Worm (Caenorhabditis elegans) whole organism, young adult: Measurements from ENCODE around the gene abce-1.
A peak's percentile ranks its signal among the peaks of the same experiment; 100 is the strongest.

ENCODE experiments used
- B0035.1 ChIP-seq: sonication (generic microtip); optimal IDR thresholded peaks from 2 replicates; lab custom pipeline; 2016; ENCODE audit warnings: missing genetic modification characterization, mild to moderate bottlenecking, missing compliant biosample characterization, missing genotype, missing genetic modification reagents
- B0336.3 ChIP-seq: fragments of 200-800 bp; sonication (Bioruptor generic); IDR thresholded peaks from 2 replicates; pipeline ENCODE4 v1.3.6; 2022; ENCODE audit warnings: missing genetic modification characterization, missing compliant biosample characterization
- C06A6.2 ChIP-seq: fragments of 200-800 bp; sonication (Bioruptor generic); conservative IDR thresholded peaks from 2 replicates; pipeline ENCODE4 v1.3.6; 2022; ENCODE audit warnings: missing genetic modification characterization, missing compliant biosample characterization
- D2030.7 ChIP-seq: fragments of 200-800 bp; sonication (Bioruptor generic); IDR thresholded peaks from 2 replicates; pipeline ENCODE4 v1.3.6; 2022; ENCODE audit warnings: missing genetic modification reagents, missing genetic modification characterization, missing compliant biosample characterization
- F33H1.4 ChIP-seq: fragments of 200-800 bp; sonication (Bioruptor generic); IDR thresholded peaks from 2 replicates; pipeline ENCODE4 v1.3.6; 2022; ENCODE audit warnings: missing genetic modification reagents, missing genetic modification characterization, missing compliant biosample characterization
- F57C9.4 ChIP-seq: sonication (generic microtip); optimal IDR thresholded peaks from 2 replicates; lab custom pipeline; 2017; ENCODE audit warnings: mild to moderate bottlenecking, missing genetic modification characterization, missing compliant biosample characterization
- ama-1 ChIP-seq, 3 experiments: fragments of 150-350 bp in 1 of 3; sonication (generic microtip) in 2 of 3; optimal IDR thresholded peaks; 2 replicates each; lab custom pipeline; 2014 to 2018; ENCODE audit warnings: missing biosample characterization in 2 of 3, missing genetic modification characterization in 2 of 3, missing genetic modification reagents in 2 of 3
- attf-5 ChIP-seq: fragments of 200-800 bp; sonication (Bioruptor generic); optimal IDR thresholded peaks from 2 replicates; lab custom pipeline; 2018; ENCODE audit warnings: mild to moderate bottlenecking, missing genetic modification characterization, missing compliant biosample characterization
- bed-1 ChIP-seq: fragments of 200-800 bp; sonication (Bioruptor generic); IDR thresholded peaks from 2 replicates; pipeline ENCODE4 v1.3.6; 2022; ENCODE audit warnings: missing genetic modification reagents, missing genetic modification characterization, missing compliant biosample characterization
- ccch-3 ChIP-seq: fragments of 200-800 bp; sonication (Bioruptor generic); optimal IDR thresholded peaks from 2 replicates; lab custom pipeline; 2018; ENCODE audit warnings: mild to moderate bottlenecking, missing genetic modification characterization, missing compliant biosample characterization
- ceh-27 ChIP-seq: fragments of 200-800 bp; sonication (Bioruptor generic); optimal IDR thresholded peaks from 2 replicates; lab custom pipeline; 2018; ENCODE audit warnings: mild to moderate bottlenecking, missing genetic modification characterization, moderate library complexity, missing compliant biosample characterization
- ceh-91 ChIP-seq: fragments of 200-800 bp; sonication (Bioruptor generic); IDR thresholded peaks from 2 replicates; pipeline ENCODE4 v1.3.6; 2022; ENCODE audit warnings: missing genetic modification reagents, missing genetic modification characterization, missing compliant biosample characterization
- efl-1 ChIP-seq: fragments of 150-350 bp; optimal IDR thresholded peaks from 2 replicates; lab custom pipeline; 2014; ENCODE audit warnings: missing biosample characterization, missing genetic modification reagents, missing genetic modification characterization
- hmg-1.2 ChIP-seq: fragments of 200-800 bp; sonication (Bioruptor generic); IDR thresholded peaks from 2 replicates; pipeline ENCODE4 v1.3.6; 2022; ENCODE audit warnings: missing genetic modification reagents, missing genetic modification characterization, missing compliant biosample characterization
- hrde-1 ChIP-seq: sonication (generic microtip); optimal IDR thresholded peaks from 2 replicates; lab custom pipeline; 2016; ENCODE audit warnings: missing genetic modification characterization, mild to moderate bottlenecking, missing compliant biosample characterization, moderate library complexity, missing genotype, missing genetic modification reagents, borderline replicate concordance
- lin-26 ChIP-seq: fragments of 200-800 bp; sonication (Bioruptor generic); IDR thresholded peaks from 2 replicates; pipeline ENCODE4 v1.3.6; 2022; ENCODE audit warnings: missing genetic modification reagents, missing genetic modification characterization, missing compliant biosample characterization
- lin-54 ChIP-seq: fragments of 200-800 bp; sonication (Bioruptor generic); optimal IDR thresholded peaks from 2 replicates; lab custom pipeline; 2018; ENCODE audit warnings: mild to moderate bottlenecking, missing genetic modification characterization, missing compliant biosample characterization
- lsl-1 ChIP-seq: fragments of 200-800 bp; sonication (Bioruptor generic); optimal IDR thresholded peaks from 2 replicates; lab custom pipeline; 2018; ENCODE audit warnings: mild to moderate bottlenecking, missing genetic modification characterization, moderate library complexity, missing compliant biosample characterization
- madf-6 ChIP-seq: fragments of 200-800 bp; sonication (Bioruptor generic); IDR thresholded peaks from 2 replicates; pipeline ENCODE4 v1.3.6; 2022; ENCODE audit warnings: missing genetic modification reagents, missing genetic modification characterization, missing compliant biosample characterization
- madf-8 ChIP-seq: fragments of 200-800 bp; sonication (Bioruptor generic); conservative IDR thresholded peaks from 2 replicates; pipeline ENCODE4 v1.3.6; 2022; ENCODE audit warnings: missing genetic modification reagents, missing genetic modification characterization, missing compliant biosample characterization
- nfyb-1 ChIP-seq: fragments of 200-800 bp; sonication (Bioruptor generic); IDR thresholded peaks from 2 replicates; pipeline ENCODE4 v1.3.6; 2022; ENCODE audit warnings: missing genetic modification reagents, missing genetic modification characterization, missing compliant biosample characterization
- nhr-120 ChIP-seq: fragments of 200-800 bp; sonication (Bioruptor generic); IDR thresholded peaks from 2 replicates; pipeline ENCODE4 v1.3.6; 2022; ENCODE audit warnings: missing genetic modification characterization, missing compliant biosample characterization
- nhr-27 ChIP-seq: fragments of 200-800 bp; sonication (Bioruptor generic); optimal IDR thresholded peaks from 2 replicates; lab custom pipeline; 2018; ENCODE audit warnings: mild to moderate bottlenecking, missing genetic modification characterization, moderate library complexity, missing compliant biosample characterization
- nhr-90 ChIP-seq: sonication (generic microtip); optimal IDR thresholded peaks from 2 replicates; lab custom pipeline; 2016; ENCODE audit warnings: missing genotype, mild to moderate bottlenecking, missing genetic modification characterization, missing compliant biosample characterization
- pha-4 ChIP-seq: fragments of 150-350 bp; sonication (generic microtip); optimal IDR thresholded peaks from 2 replicates; lab custom pipeline; 2014; ENCODE audit warnings: missing biosample characterization, missing genetic modification reagents, missing genetic modification characterization
- rcor-1 ChIP-seq: fragments of 200-800 bp; sonication (Bioruptor generic); IDR thresholded peaks from 2 replicates; pipeline ENCODE4 v1.3.6; 2022; ENCODE audit warnings: missing genetic modification reagents, missing genetic modification characterization, missing compliant biosample characterization
- sdz-38 ChIP-seq: sonication (generic microtip); optimal IDR thresholded peaks from 2 replicates; lab custom pipeline; 2016; ENCODE audit warnings: missing genotype, missing genetic modification characterization, missing compliant biosample characterization
- snpc-1.1 ChIP-seq: sonication (generic microtip); optimal IDR thresholded peaks from 2 replicates; lab custom pipeline; 2017; ENCODE audit warnings: missing genetic modification characterization, mild to moderate bottlenecking, missing compliant biosample characterization, antibody characterized with exemption, moderate library complexity, missing genotype, missing genetic modification reagents; ENCODE audit not compliant: insufficient read depth
- snpc-1.3 ChIP-seq: sonication (generic microtip); optimal IDR thresholded peaks from 2 replicates; lab custom pipeline; 2017; ENCODE audit warnings: missing genetic modification characterization, mild to moderate bottlenecking, missing compliant biosample characterization, antibody characterized with exemption, moderate library complexity, missing genotype, missing genetic modification reagents; ENCODE audit not compliant: insufficient read depth
- snpc-3.4 ChIP-seq: sonication (generic microtip); optimal IDR thresholded peaks from 2 replicates; lab custom pipeline; 2017; ENCODE audit warnings: missing genetic modification characterization, mild to moderate bottlenecking, missing compliant biosample characterization, antibody characterized with exemption, moderate library complexity, missing genotype, missing genetic modification reagents
- sptf-2 ChIP-seq: fragments of 200-800 bp; sonication (Bioruptor generic); optimal IDR thresholded peaks from 2 replicates; lab custom pipeline; 2018; ENCODE audit warnings: mild to moderate bottlenecking, missing genetic modification characterization, missing compliant biosample characterization
- tlf-1 ChIP-seq: fragments of 200-800 bp; sonication (Bioruptor generic); optimal IDR thresholded peaks from 2 replicates; lab custom pipeline; 2018; ENCODE audit warnings: mild to moderate bottlenecking, missing genetic modification characterization, missing compliant biosample characterization
- xnd-1 ChIP-seq: sonication (generic microtip); optimal IDR thresholded peaks from 2 replicates; lab custom pipeline; 2016; ENCODE audit warnings: missing genotype, missing genetic modification reagents, missing genetic modification characterization, missing compliant biosample characterization
- ztf-22 ChIP-seq: fragments of 200-800 bp; sonication (Bioruptor generic); optimal IDR thresholded peaks from 2 replicates; lab custom pipeline; 2018; ENCODE audit warnings: mild to moderate bottlenecking, missing genetic modification characterization, moderate library complexity, missing compliant biosample characterization
- ztf-6 ChIP-seq: fragments of 200-800 bp; sonication (Bioruptor generic); IDR thresholded peaks from 2 replicates; pipeline ENCODE4 v1.3.6; 2022; ENCODE audit warnings: missing genetic modification reagents, missing genetic modification characterization, missing compliant biosample characterization

abce-1 gene

ce11 chrIII:13153517-13153916 lies at the start of gene abce-1:
Gene abce-1, plus strand, starts transcription at chrIII:13153817.
- TF ChIP-seq nfyb-1 (GFP tag; lab: Robert Waterston, UW): no peak
- no peak for TF ChIP-seq lin-26 (GFP tag; lab: Robert Waterston, UW)
- no peak for TF ChIP-seq ceh-27 (GFP tag; lab: Kevin White, UChicago)
- no peak for TF ChIP-seq ceh-91 (GFP tag; lab: Robert Waterston, UW)
- TF ChIP-seq ztf-6: no peak
- TF ChIP-seq snpc-3.4 (tag; lab: Kevin White, UChicago): no peak
- no peak for TF ChIP-seq snpc-1.1 (tag; lab: Kevin White, UChicago)
- no peak for TF ChIP-seq ccch-3 (GFP tag; lab: Kevin White, UChicago)
- no peak for TF ChIP-seq nhr-27
- TF ChIP-seq ztf-22 (GFP tag; lab: Kevin White, UChicago): no peak
- no peak for TF ChIP-seq nhr-120 (GFP tag; lab: Robert Waterston, UW)
- TF ChIP-seq tlf-1: no peak
- no peak for TF ChIP-seq F57C9.4 (tag; lab: Kevin White, UChicago)
- no peak for TF ChIP-seq sdz-38 (tag; lab: Kevin White, UChicago)
- TF ChIP-seq pha-4: no peak
- TF ChIP-seq hrde-1 (tag; lab: Kevin White, UChicago): no peak
- TF ChIP-seq sptf-2 (GFP tag; lab: Kevin White, UChicago): no peak

DNA sequence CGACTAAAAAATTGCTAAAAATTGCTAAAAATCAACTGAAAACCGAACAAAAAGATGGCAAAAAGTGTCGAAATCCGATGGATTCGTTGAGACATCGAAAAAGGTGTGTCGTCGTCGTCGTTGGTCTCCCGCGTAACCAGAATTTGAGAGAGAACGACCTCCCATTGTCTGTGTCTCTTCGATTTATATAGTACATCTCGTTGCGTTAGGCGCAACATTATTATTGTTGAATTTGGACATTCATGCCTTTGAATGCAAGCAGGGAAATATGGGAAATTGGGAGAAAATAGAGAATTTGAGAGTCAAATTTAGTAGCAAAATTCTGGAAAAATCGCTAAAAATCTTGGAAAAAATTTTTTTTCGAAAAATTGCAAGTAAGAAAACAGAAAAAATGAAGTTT lies 49.6 kb upstream of the abce-1 start:
- peak; percentile 55; the same call in 1 of the 2 replicates for TF ChIP-seq hmg-1.2 (GFP tag; lab: Robert Waterston, UW)
- TF ChIP-seq B0035.1 (tag; lab: Kevin White, UChicago): no peak
- TF ChIP-seq C06A6.2 (GFP tag; lab: Robert Waterston, UW): no peak
- no peak for TF ChIP-seq lin-54 (GFP tag; lab: Kevin White, UChicago)
- TF ChIP-seq nhr-90 (tag; lab: Kevin White, UChicago): no peak
- no peak for TF ChIP-seq bed-1

ce11 chrIII:13104410-13104809 lies 49.2 kb upstream of the abce-1 start:
- TF ChIP-seq madf-6 (peak; percentile 83), xnd-1 (peak; percentile 87), ama-1 (optimal IDR thresholded peaks at IDR 0.05; lab: Kevin White, UChicago) (no peak), ama-1 (GFP tag; optimal IDR thresholded peaks at IDR 0.05; lab: Kevin White, UChicago) (no peak), snpc-1.3 (tag; lab: Kevin White, UChicago) (peak; percentile 36), efl-1 (GFP tag; lab: Kevin White, UChicago) (peak; percentile 14), D2030.7 (GFP tag; lab: Robert Waterston, UW) (peak; percentile 65), lin-54 (GFP tag; lab: Kevin White, UChicago) (peak; percentile 37), B0336.3 (GFP tag; lab: Robert Waterston, UW) (no peak), madf-8 (peak; percentile 69), rcor-1 (GFP tag; lab: Robert Waterston, UW) (peak; percentile 29; the same call in 1 of the 2 replicates), F33H1.4 (GFP tag; lab: Robert Waterston, UW) (peak; percentile 89), attf-5 (GFP tag; lab: Kevin White, UChicago) (no peak), lsl-1 (GFP tag; lab: Kevin White, UChicago) (peak; percentile 97)
- TF ChIP-seq, all 124 proteins: peak for 10
